Worm (Caenorhabditis elegans) whole organism, midembryonic: Measurements from ENCODE around the gene R02D1.2.

Experiments used
- T22C8.4 ChIP-seq: fragments of 200-800 bp; sonication (Bioruptor generic); IDR thresholded peaks from 2 replicates; pipeline ENCODE4 v1.3.6; 2022; ENCODE audit warnings: missing genetic modification characterization, missing compliant biosample characterization
- cog-1 ChIP-seq: sonication (generic microtip); optimal IDR thresholded peaks from 2 replicates; lab custom pipeline; 2016; ENCODE audit warnings: missing genetic modification characterization, missing compliant biosample characterization
- flt-1 ChIP-seq: fragments of 200-800 bp; sonication (Bioruptor generic); IDR thresholded peaks from 2 replicates; pipeline ENCODE4 v1.3.6; 2022; ENCODE audit warnings: missing genetic modification characterization, missing compliant biosample characterization
- klf-2 ChIP-seq: fragments of 200-800 bp; sonication (Bioruptor generic); conservative IDR thresholded peaks from 2 replicates; pipeline ENCODE4 v1.3.6; 2022; ENCODE audit warnings: missing genetic modification reagents, missing genetic modification characterization, missing compliant biosample characterization
- med-1 ChIP-seq: sonication (generic microtip); optimal IDR thresholded peaks from 2 replicates; lab custom pipeline; 2017; ENCODE audit warnings: missing genetic modification characterization, mild to moderate bottlenecking, missing compliant biosample characterization, antibody characterized with exemption, missing genetic modification reagents; ENCODE audit not compliant: insufficient read depth
- ref-1 ChIP-seq: fragments of 200-800 bp; sonication (Bioruptor generic); conservative IDR thresholded peaks from 2 replicates; pipeline ENCODE4 v1.3.6; 2022; ENCODE audit warnings: missing genetic modification reagents, missing genetic modification characterization, missing compliant biosample characterization
- tab-1 ChIP-seq: fragments of 200-800 bp; sonication (Bioruptor generic); IDR thresholded peaks from 2 replicates; pipeline ENCODE4 v1.3.6; 2022; ENCODE audit warnings: missing genetic modification characterization, missing compliant biosample characterization
- ztf-23 ChIP-seq: fragments of 200-800 bp; sonication (Bioruptor generic); IDR thresholded peaks from 2 replicates; pipeline ENCODE4 v1.3.6; 2022; ENCODE audit warnings: missing genetic modification reagents, missing genetic modification characterization, missing compliant biosample characterization
- ztf-29 ChIP-seq: fragments of 200-800 bp; sonication (Bioruptor generic); IDR thresholded peaks from 2 replicates; pipeline ENCODE4 v1.3.6; 2022; ENCODE audit warnings: missing genetic modification reagents, missing genetic modification characterization, missing compliant biosample characterization

R02D1.2 gene

ce11 chrV:4322706-4323105 lies at the start of gene R02D1.2:
Gene R02D1.2 (minus strand): TSS chrV:4322806.
- TF ChIP-seq ztf-29: no peak
- no peak for TF ChIP-seq klf-2 (GFP tag; lab: Robert Waterston, UW)
- no peak for TF ChIP-seq cog-1 (tag; lab: Kevin White, UChicago)
- TF ChIP-seq ref-1 (GFP tag; lab: Robert Waterston, UW): no peak
- TF ChIP-seq T22C8.4 (GFP tag; lab: Robert Waterston, UW): no peak
- TF ChIP-seq tab-1 (GFP tag; lab: Robert Waterston, UW): no peak
- TF ChIP-seq med-1 (GFP tag; lab: Kevin White, UChicago): no peak
- TF ChIP-seq ztf-23 (GFP tag; lab: Robert Waterston, UW): no peak
- no peak for TF ChIP-seq flt-1 (GFP tag; lab: Robert Waterston, UW)

- no peak for TF ChIP-seq tab-1 (GFP tag; lab: Robert Waterston, UW)
- no peak for TF ChIP-seq ztf-29
- TF ChIP-seq klf-2 (GFP tag; lab: Robert Waterston, UW): no peak
- TF ChIP-seq T22C8.4 (GFP tag; lab: Robert Waterston, UW): no peak
- TF ChIP-seq ztf-23 (GFP tag; lab: Robert Waterston, UW): no peak
- no peak for TF ChIP-seq cog-1 (tag; lab: Kevin White, UChicago)
- no peak for TF ChIP-seq flt-1 (GFP tag; lab: Robert Waterston, UW)
- no peak for TF ChIP-seq ref-1 (GFP tag; lab: Robert Waterston, UW)
- TF ChIP-seq med-1 (GFP tag; lab: Kevin White, UChicago): no peak
Measured at ce11 chrV:4371309-4371933, 48.8 kb upstream of the R02D1.2 start, which contains the start of the genes gmpr-1 and fipp-1. Gene gmpr-1 (minus strand): TSS chrV:4371383. Gene fipp-1 (plus strand): TSS chrV:4371807.

ce11 chrV:4370515-4370914 lies 47.9 kb upstream of the R02D1.2 start:
- no peak for TF ChIP-seq ztf-29
- no peak for TF ChIP-seq tab-1 (GFP tag; lab: Robert Waterston, UW)
- TF ChIP-seq klf-2 (GFP tag; lab: Robert Waterston, UW): no peak
- TF ChIP-seq flt-1 (GFP tag; lab: Robert Waterston, UW): no peak
- no peak for TF ChIP-seq T22C8.4 (GFP tag; lab: Robert Waterston, UW)
- no peak for TF ChIP-seq ztf-23 (GFP tag; lab: Robert Waterston, UW)
- TF ChIP-seq cog-1 (tag; lab: Kevin White, UChicago): no peak
- TF ChIP-seq ref-1 (GFP tag; lab: Robert Waterston, UW): no peak
- TF ChIP-seq med-1 (GFP tag; lab: Kevin White, UChicago): no peak

ce11 chrV:4366440-4366839 lies 43.8 kb upstream of the R02D1.2 start, which contains the start of gene F32D1.11:
Gene F32D1.11 (minus strand): TSS chrV:4366540.
- TF ChIP-seq flt-1 (GFP tag; lab: Robert Waterston, UW): no peak
- no peak for TF ChIP-seq ztf-23 (GFP tag; lab: Robert Waterston, UW)
- no peak for TF ChIP-seq T22C8.4 (GFP tag; lab: Robert Waterston, UW)
- no peak for TF ChIP-seq ztf-29
- no peak for TF ChIP-seq tab-1 (GFP tag; lab: Robert Waterston, UW)
- no peak for TF ChIP-seq ref-1 (GFP tag; lab: Robert Waterston, UW)
- no peak for TF ChIP-seq med-1 (GFP tag; lab: Kevin White, UChicago)
- no peak for TF ChIP-seq klf-2 (GFP tag; lab: Robert Waterston, UW)
- TF ChIP-seq cog-1 (tag; lab: Kevin White, UChicago): no peak

- TF ChIP-seq tab-1 (GFP tag; lab: Robert Waterston, UW): no peak
- TF ChIP-seq ref-1 (GFP tag; lab: Robert Waterston, UW): no peak
- TF ChIP-seq flt-1 (GFP tag; lab: Robert Waterston, UW): no peak
- TF ChIP-seq cog-1 (tag; lab: Kevin White, UChicago): no peak
- TF ChIP-seq med-1 (GFP tag; lab: Kevin White, UChicago): no peak
- no peak for TF ChIP-seq ztf-23 (GFP tag; lab: Robert Waterston, UW)
- no peak for TF ChIP-seq T22C8.4 (GFP tag; lab: Robert Waterston, UW)
- TF ChIP-seq ztf-29: no peak
- TF ChIP-seq klf-2 (GFP tag; lab: Robert Waterston, UW): no peak
Measured at ce11 chrV:4364517-4364916, 41.9 kb upstream of the R02D1.2 start, which contains the start of gene grl-13. Gene grl-13 (minus strand): TSS chrV:4364617.

ce11 chrV:4361505-4361904 lies 38.9 kb upstream of the R02D1.2 start, which contains the start of gene F32D1.3:
Gene F32D1.3 (minus strand): TSS chrV:4361569.
- no peak for TF ChIP-seq cog-1 (tag; lab: Kevin White, UChicago)
- no peak for TF ChIP-seq ref-1 (GFP tag; lab: Robert Waterston, UW)
- no peak for TF ChIP-seq med-1 (GFP tag; lab: Kevin White, UChicago)
- TF ChIP-seq ztf-29: no peak
- no peak for TF ChIP-seq tab-1 (GFP tag; lab: Robert Waterston, UW)
- TF ChIP-seq ztf-23 (GFP tag; lab: Robert Waterston, UW): no peak
- TF ChIP-seq klf-2 (GFP tag; lab: Robert Waterston, UW): no peak
- no peak for TF ChIP-seq flt-1 (GFP tag; lab: Robert Waterston, UW)
- TF ChIP-seq T22C8.4 (GFP tag; lab: Robert Waterston, UW): no peak

- TF ChIP-seq ztf-29 (no peak), T22C8.4 (GFP tag; lab: Robert Waterston, UW) (no peak), ref-1 (GFP tag; lab: Robert Waterston, UW) (no peak), med-1 (GFP tag; lab: Kevin White, UChicago) (no peak), flt-1 (GFP tag; lab: Robert Waterston, UW) (no peak), ztf-23 (GFP tag; lab: Robert Waterston, UW) (no peak)
Measured at ce11 chrV:4360018-4360417, 37.4 kb upstream of the R02D1.2 start.

ce11 chrV:4359127-4359526 lies 36.5 kb upstream of the R02D1.2 start:
- TF ChIP-seq flt-1 (GFP tag; lab: Robert Waterston, UW) (no peak), T22C8.4 (GFP tag; lab: Robert Waterston, UW) (no peak), klf-2 (GFP tag; lab: Robert Waterston, UW) (no peak)

ce11 chrV:4357369-4357768 lies 34.8 kb upstream of the R02D1.2 start:
- TF ChIP-seq ref-1 (GFP tag; lab: Robert Waterston, UW) (no peak), cog-1 (tag; lab: Kevin White, UChicago) (peak; percentile 11)
